Worm (Caenorhabditis elegans) whole organism, mixed stage, embryonic: ENCODE measurements around the gene C06A12.8.

Source experiments
- ham-2 ChIP-seq: fragments of 200-800 bp; sonication (Bioruptor generic); optimal IDR thresholded peaks from 2 replicates; lab custom pipeline; 2018; ENCODE audit warnings: mild to moderate bottlenecking, missing genetic modification characterization, missing compliant biosample characterization
- lsy-2 ChIP-seq: fragments of 150-350 bp; optimal IDR thresholded peaks from 2 replicates; lab custom pipeline; 2014; ENCODE audit warnings: missing biosample characterization, missing genetic modification characterization
- unc-62 ChIP-seq: fragments of 150-350 bp; optimal IDR thresholded peaks from 2 replicates; lab custom pipeline; 2014; ENCODE audit warnings: missing biosample characterization, missing genetic modification reagents, missing genetic modification characterization
- ztf-11 ChIP-seq: fragments of 150-350 bp; optimal IDR thresholded peaks from 2 replicates; lab custom pipeline; 2014; ENCODE audit warnings: missing biosample characterization, missing genetic modification characterization

DNA sequence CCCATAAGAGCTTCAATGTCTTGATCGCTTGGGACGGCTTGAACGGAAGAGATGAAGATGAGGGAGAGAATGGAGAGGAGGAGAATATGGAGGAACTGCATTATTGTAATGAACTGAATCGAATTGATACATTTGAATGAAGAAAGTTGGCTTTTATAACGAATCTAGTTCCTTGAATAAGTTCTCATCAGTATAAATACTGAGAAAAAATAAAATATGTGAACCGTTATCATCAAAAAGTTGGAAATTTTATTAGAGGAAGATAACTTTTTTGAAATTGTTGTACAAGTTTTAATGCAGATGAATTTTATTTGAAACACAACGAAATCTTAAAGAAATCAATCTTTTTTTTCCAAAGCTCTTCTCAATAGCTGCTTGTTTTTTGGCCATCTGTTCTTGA is 30.1 kb upstream of the C06A12.8 start, which contains the start of gene T02D1.7:
- TF ChIP-seq unc-62 (GFP tag; lab: Kevin White, UChicago), result no peak
- no peak for TF ChIP-seq lsy-2 (tag; lab: Kevin White, UChicago)
- TF ChIP-seq ztf-11 (tag; lab: Kevin White, UChicago), result no peak
- TF ChIP-seq ham-2 (GFP tag; lab: Kevin White, UChicago), result no peak
